Worm (Caenorhabditis elegans): ENCODE measurements around the gene ser-1.

DNA sequence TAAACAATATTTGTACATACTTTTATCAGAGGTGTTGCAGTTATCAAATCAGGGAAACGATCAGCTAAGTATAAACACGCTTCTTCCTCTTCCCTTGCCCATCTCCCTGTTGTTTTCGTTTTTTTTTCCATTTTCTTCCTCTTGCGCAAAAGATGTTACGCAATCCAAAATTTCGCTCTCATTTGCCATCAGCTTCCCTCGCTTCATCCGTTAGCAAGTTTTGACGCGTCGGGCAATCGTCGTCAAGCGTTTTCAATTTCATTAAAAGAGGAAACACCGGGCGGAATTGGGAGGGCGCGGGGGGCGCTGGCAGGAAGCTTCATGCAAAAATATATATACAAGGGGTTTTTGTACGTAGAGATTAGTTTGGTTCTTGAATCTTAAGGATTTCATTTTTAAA lies 49.6 kb upstream of the ser-1 start:
- TF ChIP-seq B0310.2 (tag; optimal IDR thresholded peaks at IDR 0.05) (no peak), flt-1 (GFP tag; IDR thresholded peaks at IDR 0.05) (no peak), ama-1 (optimal IDR thresholded peaks at IDR 0.05) (no peak), scrt-1 (GFP tag; IDR thresholded peaks at IDR 0.05) (no peak), sea-1 (GFP tag; conservative IDR thresholded peaks at IDR 0.05) (no peak), F13C5.2 (tag; optimal IDR thresholded peaks at IDR 0.05) (no peak)
